Worm (Caenorhabditis elegans) whole organism, young adult: ENCODE measurements around the gene M05D6.8.

Source experiments
- T07F8.4 ChIP-seq: sonication (generic microtip); optimal IDR thresholded peaks from 2 replicates; lab custom pipeline; 2016; ENCODE audit warnings: mild to moderate bottlenecking, missing genetic modification characterization, moderate library complexity, missing compliant biosample characterization
- athp-1 ChIP-seq: sonication (generic microtip); optimal IDR thresholded peaks from 2 replicates; lab custom pipeline; 2017; ENCODE audit warnings: mild to moderate bottlenecking, missing genetic modification characterization, missing compliant biosample characterization
- lin-35 ChIP-seq, 3 experiments: fragments of 150-350 bp in 2 of 3; sonication (generic microtip) in 1 of 3; optimal IDR thresholded peaks; 2 replicates each; lab custom pipeline; 2014 to 2018; ENCODE audit warnings: missing biosample characterization in 3 of 3, missing genetic modification characterization in 3 of 3, missing genetic modification reagents in 3 of 3
- mel-28 ChIP-seq: sonication (generic microtip); optimal IDR thresholded peaks from 2 replicates; lab custom pipeline; 2016; ENCODE audit warnings: borderline replicate concordance, mild to moderate bottlenecking, missing genetic modification characterization, missing compliant biosample characterization
- pbrm-1 ChIP-seq: fragments of 200-800 bp; sonication (Bioruptor generic); IDR thresholded peaks from 2 replicates; pipeline ENCODE4 v1.3.6; 2022; ENCODE audit warnings: missing genetic modification reagents, missing genetic modification characterization, missing compliant biosample characterization
- pha-4 ChIP-seq: fragments of 150-350 bp; sonication (generic microtip); optimal IDR thresholded peaks from 2 replicates; lab custom pipeline; 2014; ENCODE audit warnings: missing biosample characterization, missing genetic modification reagents, missing genetic modification characterization
- snpc-4 ChIP-seq, 5 experiments: fragments of 150-350 bp in 1 of 5; sonication (generic microtip) in 4 of 5; optimal IDR thresholded peaks; 2 replicates each; lab custom pipeline; 2014 to 2018; ENCODE audit warnings: missing genetic modification characterization in 5 of 5, missing biosample characterization in 3 of 5, antibody characterized with exemption in 2 of 5, mild to moderate bottlenecking in 2 of 5, missing compliant biosample characterization in 2 of 5, missing genotype in 2 of 5, moderate library complexity in 2 of 5, missing genetic modification reagents in 1 of 5

- TF ChIP-seq snpc-4 (GFP tag; optimal IDR thresholded peaks at IDR 0.05; lab: Kevin White, UChicago): no peak
- TF ChIP-seq snpc-4 (tag; optimal IDR thresholded peaks at IDR 0.05; lab: Kevin White, UChicago): no peak
- TF ChIP-seq pbrm-1 (GFP tag; lab: Robert Waterston, UW): no peak
- TF ChIP-seq lin-35 (GFP tag; optimal IDR thresholded peaks at IDR 0.05; lab: Kevin White, UChicago): no peak
- no peak for TF ChIP-seq T07F8.4 (tag; lab: Kevin White, UChicago)
- TF ChIP-seq pha-4 (tag; lab: Kevin White, UChicago): no peak
- no peak for TF ChIP-seq mel-28 (tag; lab: Kevin White, UChicago)
- no peak for TF ChIP-seq athp-1 (tag; lab: Kevin White, UChicago)
Observed at ce11 chrII:8437035-8437434, 34.0 kb downstream of the M05D6.8 start, which contains the start of gene acp-3.
